Worm (Caenorhabditis elegans): ENCODE results near the gene lgc-4.

Gene lgc-4

ce11 chrX:9278653-9279052 is 36.6 kb upstream of the lgc-4 start, which contains the start of gene B0416.4 (continued):
- no peak for TF ChIP-seq snpc-4 (GFP tag; optimal IDR thresholded peaks at IDR 0.05)
- TF ChIP-seq snpc-4 (tag; optimal IDR thresholded peaks at IDR 0.05), result no peak
- TF ChIP-seq snpc-1.3 (tag; optimal IDR thresholded peaks at IDR 0.05; ENCODE audit: insufficient read depth), result no peak

ce11 chrX:9274574-9274973 is 32.6 kb upstream of the lgc-4 start, which contains the start of gene B0416.10:
B0416.10 (minus strand) TSS chrX:9274674.
- TF ChIP-seq sptf-2 (GFP tag; optimal IDR thresholded peaks at IDR 0.05), result no peak
- no peak for TF ChIP-seq pha-4 (tag; optimal IDR thresholded peaks at IDR 0.05)
- no peak for TF ChIP-seq athp-1 (tag; optimal IDR thresholded peaks at IDR 0.05)
- TF ChIP-seq let-526 (GFP tag; IDR thresholded peaks at IDR 0.05), result no peak
- no peak for TF ChIP-seq Y56A3A.18 (GFP tag; IDR thresholded peaks at IDR 0.05)
- no peak for TF ChIP-seq B0035.1 (tag; optimal IDR thresholded peaks at IDR 0.05)
- no peak for TF ChIP-seq tlf-1 (GFP tag; optimal IDR thresholded peaks at IDR 0.05)

ce11 chrX:9271886-9272285 is 29.9 kb upstream of the lgc-4 start:
- TF ChIP-seq ama-1 (optimal IDR thresholded peaks at IDR 0.05), result no peak
- TF ChIP-seq ama-1 (GFP tag; optimal IDR thresholded peaks at IDR 0.05), result no peak
- no peak for TF ChIP-seq hrde-1 (tag; optimal IDR thresholded peaks at IDR 0.05; ENCODE audit: borderline replicate concordance)
- no peak for TF ChIP-seq repo-1 (tag; optimal IDR thresholded peaks at IDR 0.05)
- peak; percentile 22 for TF ChIP-seq attf-5 (GFP tag; optimal IDR thresholded peaks at IDR 0.05)
- no peak for TF ChIP-seq rec-8 (tag; optimal IDR thresholded peaks at IDR 0.05)
- TF ChIP-seq lin-54 (GFP tag; optimal IDR thresholded peaks at IDR 0.05), result no peak
- no peak for TF ChIP-seq tbx-9 (tag; optimal IDR thresholded peaks at IDR 0.05; ENCODE audit: borderline replicate concordance)
- no peak for TF ChIP-seq ztf-28 (GFP tag; IDR thresholded peaks at IDR 0.05)
- peak; percentile 1 for TF ChIP-seq ztf-22 (GFP tag; optimal IDR thresholded peaks at IDR 0.05)
- no peak for TF ChIP-seq pha-4 (tag; optimal IDR thresholded peaks at IDR 0.05)
- no peak for TF ChIP-seq B0035.1 (tag; optimal IDR thresholded peaks at IDR 0.05)
- TF ChIP-seq snpc-3.4 (tag; optimal IDR thresholded peaks at IDR 0.05), result no peak
- peak; percentile 51 for TF ChIP-seq ets-4 (GFP tag; optimal IDR thresholded peaks at IDR 0.05)
- no peak for TF ChIP-seq zim-3 (tag; optimal IDR thresholded peaks at IDR 0.05)
- TF ChIP-seq B0336.3 (GFP tag; IDR thresholded peaks at IDR 0.05), result no peak
- no peak for TF ChIP-seq madf-10 (tag; optimal IDR thresholded peaks at IDR 0.05)
- TF ChIP-seq dox-1 (GFP tag; IDR thresholded peaks at IDR 0.05), result no peak; the same call in 1 of the 2 replicates
- TF ChIP-seq nhr-80 (tag; optimal IDR thresholded peaks at IDR 0.05), result peak; percentile 95
- no peak for TF ChIP-seq hlh-26 (GFP tag; conservative IDR thresholded peaks at IDR 0.05)
- TF ChIP-seq ztf-3 (GFP tag; optimal IDR thresholded peaks at IDR 0.05), result no peak
- no peak for TF ChIP-seq madf-8 (GFP tag; conservative IDR thresholded peaks at IDR 0.05)
- peak; percentile 30; the same call in 1 of the 2 replicates for TF ChIP-seq hmg-1.2 (GFP tag; IDR thresholded peaks at IDR 0.05)
- no peak for TF ChIP-seq Y79H2A.3 (GFP tag; conservative IDR thresholded peaks at IDR 0.05)
- no peak for TF ChIP-seq egrh-3 (GFP tag; IDR thresholded peaks at IDR 0.05)
- no peak for TF ChIP-seq Y95B8A.8 (GFP tag; IDR thresholded peaks at IDR 0.05)
- no peak for TF ChIP-seq unc-62 (GFP tag; optimal IDR thresholded peaks at IDR 0.05)
- TF ChIP-seq rcor-1 (GFP tag; IDR thresholded peaks at IDR 0.05), result no peak
- no peak for TF ChIP-seq tbp1 (GFP tag; optimal IDR thresholded peaks at IDR 0.05)
- TF ChIP-seq nfyb-1 (GFP tag; IDR thresholded peaks at IDR 0.05), result 0 out of 2 replicates have a peak, but pooled peaks have one; percentile 17
- no peak for TF ChIP-seq nhr-27 (tag; optimal IDR thresholded peaks at IDR 0.05)
- no peak for TF ChIP-seq zfh-2 (GFP tag; conservative IDR thresholded peaks at IDR 0.05)
- TF ChIP-seq ZK185.1 (tag; optimal IDR thresholded peaks at IDR 0.05; ENCODE audit: poor library complexity, severe bottlenecking), result peak; percentile 8
- peak; percentile 14 for TF ChIP-seq ztf-26 (tag; optimal IDR thresholded peaks at IDR 0.05)
- TF ChIP-seq F33H1.4 (GFP tag; IDR thresholded peaks at IDR 0.05), result no peak
- no peak for TF ChIP-seq gei-17 (GFP tag; optimal IDR thresholded peaks at IDR 0.05)
- no peak for TF ChIP-seq bed-2 (GFP tag; IDR thresholded peaks at IDR 0.05)
- no peak for TF ChIP-seq sdz-38 (tag; optimal IDR thresholded peaks at IDR 0.05)
- TF ChIP-seq Y56A3A.18 (GFP tag; IDR thresholded peaks at IDR 0.05), result no peak

Data from whole organism, young adult.